Worm (Caenorhabditis elegans) whole organism, L4/young adult: ENCODE results near the gene ajm-1.

ENCODE experiments used
- W03F9.2 ChIP-seq: fragments of 150-350 bp; optimal IDR thresholded peaks from 2 replicates; lab custom pipeline; 2014; ENCODE audit warnings: missing biosample characterization, missing genetic modification characterization
- dao-5 ChIP-seq: sonication (generic microtip); optimal IDR thresholded peaks from 2 replicates; lab custom pipeline; 2016; ENCODE audit warnings: missing genotype, missing genetic modification characterization, moderate library complexity, missing compliant biosample characterization
- him-1 ChIP-seq: sonication (generic microtip); optimal IDR thresholded peaks from 2 replicates; lab custom pipeline; 2016; ENCODE audit warnings: missing genotype, missing genetic modification reagents, missing genetic modification characterization, missing compliant biosample characterization

Gene ajm-1

DNA sequence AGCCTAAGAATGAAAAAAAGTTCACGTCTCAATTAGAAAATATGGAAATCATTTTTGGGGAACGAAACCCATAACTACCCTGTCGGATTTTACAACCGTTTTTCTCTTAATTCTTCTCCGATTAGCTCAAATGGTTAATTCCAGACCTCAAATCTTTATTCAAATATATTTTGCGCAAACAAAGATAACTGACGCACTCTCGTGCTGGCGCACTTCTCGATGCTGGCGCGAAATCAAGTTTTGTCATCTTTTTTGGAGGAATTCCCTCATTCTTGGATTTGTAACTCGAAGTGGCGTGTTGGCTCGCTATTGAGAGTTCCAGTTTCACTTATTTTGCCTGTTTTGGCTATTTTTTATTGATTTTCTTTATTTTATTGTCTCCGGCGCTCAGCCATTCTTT is 34.8 kb downstream of the ajm-1 start:
- no peak for TF ChIP-seq him-1 (tag; lab: Kevin White, UChicago)
- no peak for TF ChIP-seq dao-5 (tag; lab: Kevin White, UChicago)
- TF ChIP-seq W03F9.2 = no peak

DNA sequence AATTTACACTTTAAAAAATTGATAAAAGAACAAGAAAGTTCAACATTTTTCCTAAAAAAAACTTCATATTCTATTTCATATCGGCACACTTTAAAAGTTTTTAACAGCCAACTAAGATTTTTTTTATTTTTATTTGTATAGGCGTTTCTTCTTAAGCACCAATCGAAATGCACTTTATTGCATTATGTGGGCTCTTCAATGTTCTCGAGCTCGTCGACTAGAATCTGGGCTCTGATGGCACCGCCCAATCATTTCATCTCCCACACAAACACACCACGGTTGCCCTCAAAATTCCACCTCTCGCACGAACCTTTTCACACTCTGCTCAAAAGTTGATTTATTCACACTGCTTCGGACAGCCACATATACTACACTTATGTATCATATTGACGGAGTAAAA is 54.7 kb downstream of the ajm-1 start, which contains the start of gene B0563.6:
Gene B0563.6, plus strand, starts transcription at position 301 of the 400 bp plus-strand sequence.
- TF ChIP-seq W03F9.2 = no peak
- TF ChIP-seq him-1 (tag; lab: Kevin White, UChicago) = no peak
- no peak for TF ChIP-seq dao-5 (tag; lab: Kevin White, UChicago)

- TF ChIP-seq him-1 (tag; lab: Kevin White, UChicago) = no peak
- TF ChIP-seq W03F9.2 = no peak
- TF ChIP-seq dao-5 (tag; lab: Kevin White, UChicago) = no peak
Measured at ce11 chrX:9145848-9146247, 63.1 kb downstream of the ajm-1 start, which contains the start of gene B0563.5. B0563.5 (plus strand) TSS chrX:9146148.

DNA sequence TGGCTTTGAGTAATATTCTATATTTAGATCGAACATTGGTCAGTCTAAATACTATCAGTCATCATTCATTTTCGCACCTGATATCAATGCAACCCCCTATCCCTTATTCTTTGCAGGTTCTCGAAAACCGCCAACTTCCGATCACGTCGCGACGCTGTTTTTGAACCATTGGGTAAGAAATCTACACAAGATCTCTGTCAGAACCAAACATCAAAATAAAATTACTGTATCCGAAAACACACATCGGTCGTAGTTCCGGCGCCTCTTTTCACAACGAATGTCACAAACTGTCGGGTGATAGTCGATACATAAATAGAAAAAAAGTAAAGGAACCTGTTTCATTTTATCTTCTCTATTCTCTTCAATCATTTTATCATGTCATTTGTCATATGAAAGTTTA is 64.2 kb downstream of the ajm-1 start:
- no peak for TF ChIP-seq dao-5 (tag; lab: Kevin White, UChicago)
- TF ChIP-seq him-1 (tag; lab: Kevin White, UChicago) = no peak
- no peak for TF ChIP-seq W03F9.2

DNA sequence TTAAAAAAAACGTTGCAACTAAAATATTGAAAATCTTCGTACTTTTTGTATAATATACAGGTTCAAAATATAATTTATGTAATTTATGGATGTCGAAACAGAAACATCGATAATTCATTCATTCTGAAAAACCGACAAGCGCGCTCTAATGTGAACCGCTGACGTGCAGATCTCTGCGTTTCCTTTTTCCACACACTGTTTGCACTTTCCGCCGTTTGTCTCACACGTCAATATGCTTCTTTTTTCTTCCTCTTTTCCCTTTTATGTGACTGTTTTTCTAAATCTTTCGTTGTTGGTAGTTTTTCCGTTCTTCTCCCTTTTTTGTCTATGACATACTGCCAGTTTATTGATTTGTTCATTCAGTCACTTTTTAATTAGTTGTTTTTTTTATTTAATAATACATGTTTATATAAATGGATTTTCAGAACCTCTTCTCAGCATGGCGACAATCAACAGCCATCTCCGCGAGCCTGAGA is 67.6 kb downstream of the ajm-1 start, which contains the start of gene tmbi-4:
Gene tmbi-4, plus strand, starts transcription at position 426 of the 476 bp plus-strand sequence.
- TF ChIP-seq dao-5 (tag; lab: Kevin White, UChicago) (no peak), W03F9.2 (peak; percentile 28), him-1 (tag; lab: Kevin White, UChicago) (no peak)

DNA sequence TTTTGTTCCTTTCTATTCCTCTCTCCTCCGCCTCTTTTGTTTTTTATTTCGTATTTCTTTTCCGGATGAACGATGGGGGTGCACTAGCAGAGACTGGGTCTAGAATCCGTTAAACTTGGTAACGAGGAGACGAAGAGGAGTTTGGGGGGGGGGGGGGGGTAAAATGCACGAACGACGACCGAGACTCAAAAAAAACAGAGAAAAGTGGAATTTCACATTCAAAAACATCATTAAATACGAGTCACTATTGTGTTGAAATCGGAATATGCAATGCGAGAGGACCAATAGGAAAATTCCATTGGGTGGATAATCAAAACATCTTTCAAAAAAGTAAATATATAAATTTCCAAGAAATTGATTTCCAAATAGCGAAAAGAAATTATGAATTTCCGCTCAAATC is 71.5 kb downstream of the ajm-1 start, which contains the start of gene B0563.7:
Gene B0563.7, minus strand, starts transcription at position 101 of the 400 bp plus-strand sequence.
- TF ChIP-seq dao-5 (tag; lab: Kevin White, UChicago) (no peak), W03F9.2 (no peak), him-1 (tag; lab: Kevin White, UChicago) (no peak)

ce11 chrX:9155751-9156150 is 73.0 kb downstream of the ajm-1 start:
- TF ChIP-seq W03F9.2 (no peak), dao-5 (tag; lab: Kevin White, UChicago) (no peak), him-1 (tag; lab: Kevin White, UChicago) (no peak)

- TF ChIP-seq dao-5 (tag; lab: Kevin White, UChicago) = no peak
Measured at ce11 chrX:9161253-9161904, 78.6 kb downstream of the ajm-1 start.

- TF ChIP-seq W03F9.2 (no peak), him-1 (tag; lab: Kevin White, UChicago) (no peak), dao-5 (tag; lab: Kevin White, UChicago) (no peak)
Measured at ce11 chrX:9162864-9163263, 80.1 kb downstream of the ajm-1 start, which contains the start of gene tsp-11. tsp-11 (plus strand) TSS chrX:9163164.
